Worm (Caenorhabditis elegans) whole organism, L1 larva: ENCODE results near the gene cox-18.

Experiments used
- C04F5.9 ChIP-seq: sonication (generic microtip); optimal IDR thresholded peaks from 2 replicates; lab custom pipeline; 2016; ENCODE audit warnings: missing genetic modification characterization, missing compliant biosample characterization
- C34B4.2 ChIP-seq: sonication (generic microtip); optimal IDR thresholded peaks from 2 replicates; lab custom pipeline; 2017; ENCODE audit warnings: mild to moderate bottlenecking, missing genetic modification characterization, missing compliant biosample characterization
- F16B12.6 ChIP-seq: fragments of 150-350 bp; optimal IDR thresholded peaks from 2 replicates; lab custom pipeline; 2014; ENCODE audit warnings: missing biosample characterization, missing genetic modification characterization
- alr-1 ChIP-seq: fragments of 200-800 bp; sonication (Bioruptor generic); optimal IDR thresholded peaks from 2 replicates; lab custom pipeline; 2018; ENCODE audit warnings: borderline replicate concordance, mild to moderate bottlenecking, missing genetic modification characterization, missing compliant biosample characterization
- aly-2 ChIP-seq: fragments of 150-350 bp; optimal IDR thresholded peaks from 2 replicates; lab custom pipeline; 2014; ENCODE audit warnings: missing biosample characterization, missing genetic modification characterization
- blmp-1 ChIP-seq: fragments of 150-350 bp; optimal IDR thresholded peaks from 2 replicates; lab custom pipeline; 2014; ENCODE audit warnings: missing biosample characterization, missing genetic modification characterization
- ceh-8 ChIP-seq: fragments of 200-800 bp; sonication (Bioruptor generic); optimal IDR thresholded peaks from 2 replicates; lab custom pipeline; 2018; ENCODE audit warnings: mild to moderate bottlenecking, missing genetic modification characterization, moderate library complexity, missing compliant biosample characterization
- ceh-82 ChIP-seq, 3 experiments: fragments of 150-350 bp in 1 of 3; sonication (generic microtip) in 2 of 3; optimal IDR thresholded peaks; 2 replicates each; lab custom pipeline; 2014 to 2017; ENCODE audit warnings: missing biosample characterization in 3 of 3, missing genetic modification characterization in 3 of 3
- ceh-90 ChIP-seq: sonication (generic microtip); optimal IDR thresholded peaks from 2 replicates; lab custom pipeline; 2016; ENCODE audit warnings: missing genetic modification characterization, missing compliant biosample characterization
- ces-1 ChIP-seq: fragments of 150-350 bp; optimal IDR thresholded peaks from 2 replicates; lab custom pipeline; 2014; ENCODE audit warnings: missing biosample characterization, missing genetic modification reagents, missing genetic modification characterization
- dpl-1 ChIP-seq, 3 experiments: fragments of 150-350 bp in 2 of 3; sonication (generic microtip) in 1 of 3; optimal IDR thresholded peaks; 2 replicates each; lab custom pipeline; 2014 to 2017; ENCODE audit warnings: missing biosample characterization in 3 of 3, missing genetic modification characterization in 3 of 3, missing genetic modification reagents in 3 of 3
- dsc-1 ChIP-seq: sonication (generic microtip); optimal IDR thresholded peaks from 2 replicates; lab custom pipeline; 2016; ENCODE audit warnings: mild to moderate bottlenecking, missing genetic modification characterization, missing compliant biosample characterization
- efl-1 ChIP-seq, 4 experiments: fragments of 150-350 bp; optimal IDR thresholded peaks in 3 of 4; peaks in 1 of 4; 1 replicate in 1 of 4; 2 replicates in 3 of 4; lab custom pipeline; 2014; ENCODE audit warnings: missing biosample characterization in 2 of 4, missing genetic modification characterization in 2 of 4, missing genetic modification reagents in 2 of 4
- egl-13 ChIP-seq: sonication (generic microtip); optimal IDR thresholded peaks from 2 replicates; lab custom pipeline; 2016; ENCODE audit warnings: missing genotype, missing genetic modification reagents, missing genetic modification characterization, missing compliant biosample characterization
- egl-27 ChIP-seq, 2 experiments: fragments of 150-350 bp in 1 of 2; sonication (generic microtip); optimal IDR thresholded peaks; 3 replicates each; lab custom pipeline; 2017 to 2018; ENCODE audit warnings: missing biosample characterization in 2 of 2, missing genetic modification characterization in 2 of 2, missing genetic modification reagents in 2 of 2
- ets-5 ChIP-seq: fragments of 200-800 bp; sonication (Bioruptor generic); IDR thresholded peaks from 2 replicates; pipeline ENCODE4 v1.3.6; 2022; ENCODE audit warnings: missing genetic modification characterization, missing compliant biosample characterization
- fkh-10 ChIP-seq: sonication (generic microtip); optimal IDR thresholded peaks from 2 replicates; lab custom pipeline; 2017; ENCODE audit warnings: missing biosample characterization, missing genetic modification reagents, missing genetic modification characterization
- fkh-4 ChIP-seq: sonication (generic microtip); optimal IDR thresholded peaks from 2 replicates; lab custom pipeline; 2016; ENCODE audit warnings: missing compliant biosample characterization, missing genetic modification characterization, borderline replicate concordance
- grh-1 ChIP-seq: fragments of 200-800 bp; sonication (Bioruptor generic); IDR thresholded peaks from 2 replicates; pipeline ENCODE4 v1.3.6; 2022; ENCODE audit warnings: missing genetic modification reagents, missing genetic modification characterization, missing compliant biosample characterization
- hlh-4 ChIP-seq: sonication (generic microtip); optimal IDR thresholded peaks from 2 replicates; lab custom pipeline; 2016; ENCODE audit warnings: mild to moderate bottlenecking, missing genetic modification characterization, missing compliant biosample characterization
- isw-1 ChIP-seq: fragments of 200-800 bp; sonication (Bioruptor generic); IDR thresholded peaks from 2 replicates; pipeline ENCODE4 v1.3.6; 2022; ENCODE audit warnings: missing genetic modification characterization, missing compliant biosample characterization
- lin-15B ChIP-seq: fragments of 150-350 bp; sonication (generic microtip); optimal IDR thresholded peaks from 3 replicates; lab custom pipeline; 2014; ENCODE audit warnings: missing biosample characterization, missing genetic modification characterization
- lin-39 ChIP-seq: fragments of 150-350 bp; optimal IDR thresholded peaks from 2 replicates; lab custom pipeline; 2014; ENCODE audit warnings: missing biosample characterization, missing genetic modification reagents, missing genetic modification characterization
- mab-9 ChIP-seq: fragments of 200-800 bp; sonication (Bioruptor generic); IDR thresholded peaks from 2 replicates; pipeline ENCODE4 v1.3.6; 2022; ENCODE audit warnings: missing genetic modification reagents, missing genetic modification characterization, missing compliant biosample characterization
- mep-1 ChIP-seq: fragments of 150-350 bp; optimal IDR thresholded peaks from 2 replicates; lab custom pipeline; 2014; ENCODE audit warnings: missing biosample characterization, missing genetic modification characterization
- nhr-11 ChIP-seq: fragments of 150-350 bp; optimal IDR thresholded peaks from 2 replicates; lab custom pipeline; 2014; ENCODE audit warnings: missing biosample characterization, missing genetic modification characterization
- nhr-19 ChIP-seq: fragments of 200-800 bp; sonication (Bioruptor generic); conservative IDR thresholded peaks from 2 replicates; pipeline ENCODE4 v1.3.6; 2022; ENCODE audit warnings: missing genetic modification characterization, missing compliant biosample characterization
- nhr-237 ChIP-seq: fragments of 150-350 bp; optimal IDR thresholded peaks from 2 replicates; lab custom pipeline; 2014; ENCODE audit warnings: missing biosample characterization, missing genetic modification characterization
- nhr-28 ChIP-seq: fragments of 150-350 bp; optimal IDR thresholded peaks from 2 replicates; lab custom pipeline; 2014; ENCODE audit warnings: missing biosample characterization, missing genetic modification characterization
- nhr-47 ChIP-seq: sonication (generic microtip); optimal IDR thresholded peaks from 2 replicates; lab custom pipeline; 2016; ENCODE audit warnings: mild to moderate bottlenecking, missing genetic modification characterization, moderate library complexity, missing compliant biosample characterization
- nhr-76 ChIP-seq: sonication (generic microtip); optimal IDR thresholded peaks from 2 replicates; lab custom pipeline; 2017; ENCODE audit warnings: missing biosample characterization, missing genetic modification characterization
- nhr-77 ChIP-seq: fragments of 150-350 bp; optimal IDR thresholded peaks from 2 replicates; lab custom pipeline; 2014; ENCODE audit warnings: missing biosample characterization, missing genetic modification characterization
- nhr-85 ChIP-seq: sonication (generic microtip); peaks from one replicate; lab custom pipeline; 2016; ENCODE audit warnings: missing genetic modification characterization, inconsistent platforms, missing compliant biosample characterization
- nhr-90 ChIP-seq: sonication (generic microtip); optimal IDR thresholded peaks from 2 replicates; lab custom pipeline; 2016; ENCODE audit warnings: mild to moderate bottlenecking, missing genetic modification characterization, missing compliant biosample characterization; ENCODE audit not compliant: poor library complexity
- pqm-1 ChIP-seq: sonication (generic microtip); optimal IDR thresholded peaks from 3 replicates; lab custom pipeline; 2017; ENCODE audit warnings: missing biosample characterization, missing genetic modification characterization
- skn-1 ChIP-seq: fragments of 150-350 bp; optimal IDR thresholded peaks from 2 replicates; lab custom pipeline; 2014; ENCODE audit warnings: missing biosample characterization, missing genetic modification characterization
- snu-23 ChIP-seq: sonication (generic microtip); optimal IDR thresholded peaks from 2 replicates; lab custom pipeline; 2016; ENCODE audit warnings: missing genetic modification characterization, missing compliant biosample characterization
- sox-4 ChIP-seq: sonication (generic microtip); optimal IDR thresholded peaks from 2 replicates; lab custom pipeline; 2016; ENCODE audit warnings: missing genetic modification characterization, missing compliant biosample characterization
- sptf-1 ChIP-seq: fragments of 150-350 bp; optimal IDR thresholded peaks from 2 replicates; lab custom pipeline; 2014; ENCODE audit warnings: missing biosample characterization, missing genetic modification characterization
- sup-37 ChIP-seq: fragments of 200-800 bp; sonication (Bioruptor generic); optimal IDR thresholded peaks from 2 replicates; lab custom pipeline; 2018; ENCODE audit warnings: mild to moderate bottlenecking, missing genetic modification characterization, missing compliant biosample characterization
- swsn-7 ChIP-seq: sonication (generic microtip); optimal IDR thresholded peaks from 2 replicates; lab custom pipeline; 2016; ENCODE audit warnings: missing genetic modification characterization, missing compliant biosample characterization
- tlp-1 ChIP-seq: fragments of 150-350 bp; optimal IDR thresholded peaks from 2 replicates; lab custom pipeline; 2014; ENCODE audit warnings: missing biosample characterization, missing genetic modification characterization
- unc-30 ChIP-seq: sonication (generic microtip); optimal IDR thresholded peaks from 2 replicates; lab custom pipeline; 2017; ENCODE audit warnings: missing biosample characterization, missing genetic modification characterization
- unc-98 ChIP-seq: fragments of 200-800 bp; sonication (Bioruptor generic); IDR thresholded peaks from 2 replicates; pipeline ENCODE4 v1.3.6; 2022; ENCODE audit warnings: missing genetic modification characterization, missing compliant biosample characterization
- xbp-1 ChIP-seq: sonication (generic microtip); optimal IDR thresholded peaks from 2 replicates; lab custom pipeline; 2016; ENCODE audit warnings: missing genetic modification characterization, missing compliant biosample characterization
- zag-1 ChIP-seq: fragments of 150-350 bp; optimal IDR thresholded peaks from 2 replicates; lab custom pipeline; 2014; ENCODE audit warnings: missing biosample characterization, missing genetic modification characterization
- zip-4 ChIP-seq: fragments of 200-800 bp; sonication (Bioruptor generic); optimal IDR thresholded peaks from 2 replicates; lab custom pipeline; 2018; ENCODE audit warnings: mild to moderate bottlenecking, missing genetic modification characterization, moderate library complexity, missing compliant biosample characterization
- ztf-11 ChIP-seq, 2 experiments: sonication (generic microtip); optimal IDR thresholded peaks; 2 replicates each; lab custom pipeline; 2016 to 2017; ENCODE audit warnings: missing genetic modification characterization in 2 of 2, missing biosample characterization in 1 of 2, missing compliant biosample characterization in 1 of 2
- ztf-4 ChIP-seq: fragments of 150-350 bp; optimal IDR thresholded peaks from 2 replicates; lab custom pipeline; 2014; ENCODE audit warnings: missing biosample characterization, missing genetic modification characterization

The cox-18 gene

ce11 chrIV:1086913-1087312 lies 10.3 kb upstream of the cox-18 start, which contains the start of gene csn-4:
Gene csn-4, minus strand, starts transcription at chrIV:1087013.
- TF ChIP-seq efl-1 (optimal IDR thresholded peaks at IDR 0.05; lab: Kevin White, UChicago) (no peak), efl-1 (GFP tag; optimal IDR thresholded peaks at IDR 0.05 in 1 of 2; lab: Kevin White, UChicago) (peak in 1 of 2 experiments; percentile 63), nhr-76 (no peak), C04F5.9 (tag; lab: Kevin White, UChicago) (no peak), grh-1 (GFP tag; lab: Robert Waterston, UW) (no peak)

ce11 chrIV:1093870-1094564 lies 3.2 kb upstream of the cox-18 start, which contains the start of the genes cct-8 and Y55F3AR.2:
Gene cct-8, minus strand, starts transcription at chrIV:1093920.
Gene Y55F3AR.2, plus strand, starts transcription at chrIV:1094541.
- TF ChIP-seq nhr-47 (tag; lab: Kevin White, UChicago) (peak; percentile 99), dpl-1 (GFP tag; optimal IDR thresholded peaks at IDR 0.05; lab: Kevin White, UChicago) (peak; percentile 90 to 92 (median 90)), zag-1 (tag; lab: Kevin White, UChicago) (peak; percentile 62), F16B12.6 (tag; lab: Kevin White, UChicago) (peak; percentile 100), mep-1 (peak; percentile 97), nhr-11 (tag; lab: Kevin White, UChicago) (peak; percentile 92), egl-27 (tag; optimal IDR thresholded peaks at IDR 0.05; lab: Kevin White, UChicago) (peak in 1 of 2 experiments; percentile 22), nhr-90 (peak; percentile 97), unc-30 (tag; lab: Kevin White, UChicago) (peak; percentile 70), ztf-11 (tag; optimal IDR thresholded peaks at IDR 0.05; lab: Kevin White, UChicago) (peak in 1 of 2 experiments; percentile 92), mab-9 (GFP tag; lab: Robert Waterston, UW) (peak; percentile 98), pqm-1 (tag; lab: Kevin White, UChicago) (no peak), ceh-82 (tag; optimal IDR thresholded peaks at IDR 0.05; lab: Kevin White, UChicago) (peak; percentile 95 to 99 (median 99)), egl-13 (tag; lab: Kevin White, UChicago) (peak; percentile 96), alr-1 (tag; lab: Kevin White, UChicago) (no peak), lin-15B (tag; lab: Kevin White, UChicago) (peak; percentile 92), lin-39 (tag; lab: Kevin White, UChicago) (peak; percentile 98), snu-23 (GFP tag; lab: Kevin White, UChicago) (peak; percentile 99), aly-2 (tag; lab: Kevin White, UChicago) (peak; percentile 97), unc-98 (GFP tag; lab: Robert Waterston, UW) (peak; percentile 87), grh-1 (GFP tag; lab: Robert Waterston, UW) (peak; percentile 99), zip-4 (GFP tag; lab: Kevin White, UChicago) (peak; percentile 97), nhr-85 (tag; lab: Kevin White, UChicago) (peak; percentile 98), fkh-4 (tag; lab: Kevin White, UChicago) (peak; percentile 89), hlh-4 (tag; lab: Kevin White, UChicago) (no peak), sup-37 (peak; percentile 99), nhr-77 (peak; percentile 91), xbp-1 (peak; percentile 97), sptf-1 (tag; lab: Kevin White, UChicago) (no peak), C34B4.2 (tag; lab: Kevin White, UChicago) (peak; percentile 97), isw-1 (GFP tag; lab: Robert Waterston, UW) (peak; percentile 99), nhr-28 (peak; percentile 23), ceh-8 (GFP tag; lab: Kevin White, UChicago) (peak; percentile 98), blmp-1 (tag; lab: Kevin White, UChicago) (peak; percentile 66), nhr-19 (GFP tag; lab: Robert Waterston, UW) (peak; percentile 99), ztf-4 (tag; lab: Kevin White, UChicago) (peak; percentile 94), ces-1 (no peak), sox-4 (tag; lab: Kevin White, UChicago) (peak; percentile 92), ets-5 (GFP tag; lab: Robert Waterston, UW) (no peak), skn-1 (tag; lab: Kevin White, UChicago) (peak; percentile 93), nhr-76 (no peak), tlp-1 (tag; lab: Kevin White, UChicago) (no peak), swsn-7 (tag; lab: Kevin White, UChicago) (peak; percentile 99), ceh-90 (tag; lab: Kevin White, UChicago) (peak; percentile 68), fkh-10 (GFP tag; lab: Kevin White, UChicago) (peak; percentile 93), nhr-237 (tag; lab: Kevin White, UChicago) (peak; percentile 78), dsc-1 (tag; lab: Kevin White, UChicago) (peak; percentile 99)
